2 fruit fly cellular contexts compared by ENCODE assay signal in the genomic region with DNA sequence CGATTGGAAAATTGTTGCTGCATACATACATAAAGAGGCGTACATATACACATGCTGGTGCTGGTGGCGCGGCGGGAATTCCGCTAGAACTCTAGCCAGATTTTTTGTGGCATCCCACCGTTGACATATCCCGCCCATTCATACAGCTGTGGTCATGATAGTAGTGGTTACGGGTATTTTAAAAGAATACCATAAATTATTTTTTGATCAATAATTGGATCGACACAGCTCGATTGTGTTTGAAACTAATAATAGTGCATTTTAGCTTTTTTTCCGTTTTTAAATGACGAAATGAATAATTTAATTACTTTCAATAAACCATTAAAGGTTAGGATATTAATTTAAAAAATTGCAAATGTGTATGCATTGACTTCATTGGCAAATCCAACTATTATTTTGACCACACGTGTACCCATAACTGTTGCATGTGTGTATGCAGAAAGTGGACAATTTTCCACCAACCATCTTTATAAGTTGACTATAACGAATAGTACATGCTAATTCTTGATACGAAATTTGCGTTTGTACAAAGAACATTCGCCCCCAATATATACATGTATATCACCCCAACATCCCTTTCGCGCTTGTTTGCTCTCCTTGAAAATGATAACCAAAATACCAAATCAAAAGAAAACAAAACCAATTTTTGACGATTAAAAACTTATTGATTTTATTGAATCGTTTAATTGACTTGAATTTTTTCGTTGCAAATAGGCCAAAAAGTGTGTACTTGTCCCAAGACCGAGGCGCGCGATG.
TF ChIP-seq lines count a peak whose summit lies in the region.

No protein-coding gene starts in this region.

TF ChIP-seq in whole organism, embryonic, 481 proteins besides CTCF, POLR2A, EP300 and RAD21 (continued from another document and continues in another):
- TF ChIP-seq CG3847 (GFP tag; IDR thresholded peaks at IDR 0.05; lab: Robert Waterston, UW) (peak; percentile 50), CG18262 (tag; optimal IDR thresholded peaks at IDR 0.05; lab: Kevin White, UChicago) (peak; percentile 86), CG6654 (GFP tag; optimal IDR thresholded peaks at IDR 0.05; lab: Kevin White, UChicago) (peak; percentile 33), Hey (tag; optimal IDR thresholded peaks at IDR 0.05; lab: Kevin White, UChicago) (no peak), Six4 (GFP tag; optimal IDR thresholded peaks at IDR 0.05; lab: Kevin White, UChicago) (peak; percentile 58), Mrtf (GFP tag; IDR thresholded peaks at IDR 0.05; lab: Robert Waterston, UW) (peak; percentile 57; the same call in 1 of the 3 replicates), toy (GFP tag; IDR thresholded peaks at IDR 0.05; lab: Robert Waterston, UW) (no peak), amos (GFP tag; IDR thresholded peaks at IDR 0.05; lab: Robert Waterston, UW; ENCODE audit: partially characterized antibody) (no peak), CG2678 (tag; optimal IDR thresholded peaks at IDR 0.05; lab: Kevin White, UChicago) (peak; percentile 84), Dbx (GFP tag; IDR thresholded peaks at IDR 0.05; lab: Robert Waterston, UW) (peak; percentile 73), MBD-R2 (GFP tag; IDR thresholded peaks at IDR 0.05; lab: Robert Waterston, UW) (peak; percentile 46; the same call in 1 of the 2 replicates), dati (GFP tag; IDR thresholded peaks at IDR 0.05; lab: Robert Waterston, UW) (peak; percentile 61), oc (tag; optimal IDR thresholded peaks at IDR 0.05; lab: Kevin White, UChicago) (peak; percentile 80), Camta (GFP tag; optimal IDR thresholded peaks at IDR 0.05; lab: Kevin White, UChicago) (peak; percentile 27), lola (GFP tag; optimal IDR thresholded peaks at IDR 0.05; lab: Kevin White, UChicago) (peak in 1 of 3 experiments; percentile 63), pan (optimal IDR thresholded peaks at IDR 0.05; lab: Kevin White, UChicago) (no peak), pan (GFP tag; optimal IDR thresholded peaks at IDR 0.05 in 1 of 2, IDR thresholded peaks at IDR 0.05 in 1 of 2) (peak in 1 of 2 experiments; percentile 91), CG4617 (GFP tag; optimal IDR thresholded peaks at IDR 0.05; lab: Kevin White, UChicago; ENCODE audit: borderline replicate concordance) (peak; percentile 52), sc (optimal IDR thresholded peaks at IDR 0.05; lab: Kevin White, UChicago) (no peak), sc (GFP tag; optimal IDR thresholded peaks at IDR 0.05; lab: Kevin White, UChicago) (peak; percentile 70), CG6854 (GFP tag; optimal IDR thresholded peaks at IDR 0.05; lab: Kevin White, UChicago) (peak; percentile 70), CG14441 (GFP tag; IDR thresholded peaks at IDR 0.05; lab: Robert Waterston, UW) (peak; percentile 81), CG10543 (GFP tag; optimal IDR thresholded peaks at IDR 0.05; lab: Kevin White, UChicago) (no peak), yki (optimal IDR thresholded peaks at IDR 0.05; lab: Kevin White, UChicago) (no peak), CG6272 (GFP tag; IDR thresholded peaks at IDR 0.05; lab: Robert Waterston, UW) (peak; percentile 26; the same call in 1 of the 2 replicates), tio (GFP tag; optimal IDR thresholded peaks at IDR 0.05; lab: Kevin White, UChicago) (peak; percentile 71), B-H2 (GFP tag; optimal IDR thresholded peaks at IDR 0.05; lab: Kevin White, UChicago) (no peak), phol (tag; optimal IDR thresholded peaks at IDR 0.05; lab: Kevin White, UChicago) (no peak), CG14710 (tag; optimal IDR thresholded peaks at IDR 0.05; lab: Kevin White, UChicago) (peak; percentile 73), CG30431 (GFP tag; optimal IDR thresholded peaks at IDR 0.05; lab: Kevin White, UChicago) (peak; percentile 48), CG31388 (GFP tag; optimal IDR thresholded peaks at IDR 0.05; lab: Kevin White, UChicago) (peak; percentile 32), CG9932 (GFP tag; IDR thresholded peaks at IDR 0.05; lab: Robert Waterston, UW) (peak; percentile 69), HmgZ (tag; optimal IDR thresholded peaks at IDR 0.05; lab: Kevin White, UChicago) (peak; percentile 63), chn (GFP tag; optimal IDR thresholded peaks at IDR 0.05; lab: Kevin White, UChicago) (peak; percentile 75), bigmax (GFP tag; optimal IDR thresholded peaks at IDR 0.05; lab: Kevin White, UChicago) (peak; percentile 28), Elba2 (GFP tag; optimal IDR thresholded peaks at IDR 0.05; lab: Kevin White, UChicago) (peak; percentile 62), bab2 (GFP tag; optimal IDR thresholded peaks at IDR 0.05; lab: Kevin White, UChicago) (peak; percentile 77), CG2202 (tag; optimal IDR thresholded peaks at IDR 0.05; lab: Kevin White, UChicago) (peak; percentile 48), run (tag; optimal IDR thresholded peaks at IDR 0.05; lab: Kevin White, UChicago) (peak; percentile 68), Bdp1 (GFP tag; optimal IDR thresholded peaks at IDR 0.05; lab: Kevin White, UChicago) (peak; percentile 64), crc (GFP tag; optimal IDR thresholded peaks at IDR 0.05; lab: Kevin White, UChicago) (no peak), Meics (GFP tag; optimal IDR thresholded peaks at IDR 0.05; lab: Kevin White, UChicago) (peak; percentile 84), sisA (GFP tag; IDR thresholded peaks at IDR 0.05; lab: Robert Waterston, UW) (peak; percentile 66), exex (tag; optimal IDR thresholded peaks at IDR 0.05; lab: Kevin White, UChicago) (peak; percentile 3), GATAe (GFP tag; conservative IDR thresholded peaks at IDR 0.05; lab: Robert Waterston, UW) (no peak), klu (GFP tag; IDR thresholded peaks at IDR 0.05; lab: Robert Waterston, UW) (peak; percentile 53; the same call in 1 of the 2 replicates), lmd (GFP tag; IDR thresholded peaks at IDR 0.05; lab: Robert Waterston, UW) (peak; percentile 76), CG16815 (GFP tag; optimal IDR thresholded peaks at IDR 0.05; lab: Kevin White, UChicago) (peak; percentile 40), CG34422 (GFP tag; IDR thresholded peaks at IDR 0.05; lab: Robert Waterston, UW) (peak; percentile 87), her (GFP tag; optimal IDR thresholded peaks at IDR 0.05; lab: Kevin White, UChicago) (peak; percentile 38), CG13287 (GFP tag; IDR thresholded peaks at IDR 0.05; lab: Robert Waterston, UW; ENCODE audit: partially characterized antibody) (no peak), PHDP (tag; optimal IDR thresholded peaks at IDR 0.05; lab: Kevin White, UChicago) (peak; percentile 82), CG2875 (GFP tag; optimal IDR thresholded peaks at IDR 0.05; lab: Kevin White, UChicago) (peak; percentile 73), Chrac-16 (GFP tag; optimal IDR thresholded peaks at IDR 0.05; lab: Kevin White, UChicago) (peak; percentile 73), CG18599 (GFP tag; optimal IDR thresholded peaks at IDR 0.05; lab: Kevin White, UChicago) (peak; percentile 81), CG33213 (GFP tag; optimal IDR thresholded peaks at IDR 0.05; lab: Kevin White, UChicago) (peak; percentile 63), CG13775 (GFP tag; optimal IDR thresholded peaks at IDR 0.05; lab: Kevin White, UChicago) (peak; percentile 75), CG14965 (GFP tag; optimal IDR thresholded peaks at IDR 0.05; lab: Kevin White, UChicago; ENCODE audit: borderline replicate concordance) (no peak), CG7556 (GFP tag; optimal IDR thresholded peaks at IDR 0.05; lab: Kevin White, UChicago) (peak; percentile 82), Hr51 (GFP tag; optimal IDR thresholded peaks at IDR 0.05; lab: Kevin White, UChicago) (peak; percentile 37 to 85)

TF ChIP-seq in whole organism, prepupa, 60 proteins besides CTCF, POLR2A, EP300 and RAD21 (continued from another document):
- TF ChIP-seq Ets96B (tag; optimal IDR thresholded peaks at IDR 0.05; lab: Kevin White, UChicago) (peak; percentile 79), dac (GFP tag; optimal IDR thresholded peaks at IDR 0.05; lab: Kevin White, UChicago) (peak; percentile 37), CG8319 (GFP tag; optimal IDR thresholded peaks at IDR 0.05; lab: Kevin White, UChicago) (peak; percentile 62), svp (GFP tag; lab: Kevin White, UChicago) (peak; percentile 91), CG32006 (GFP tag; optimal IDR thresholded peaks at IDR 0.05; lab: Kevin White, UChicago) (peak; percentile 85), ss (GFP tag; optimal IDR thresholded peaks at IDR 0.05; lab: Kevin White, UChicago) (peak; percentile 30 to 63), topi (GFP tag; optimal IDR thresholded peaks at IDR 0.05; lab: Kevin White, UChicago) (peak; percentile 87), CG11294 (GFP tag; IDR thresholded peaks at IDR 0.05; lab: Robert Waterston, UW) (peak; percentile 70), CG3919 (GFP tag; optimal IDR thresholded peaks at IDR 0.05; lab: Kevin White, UChicago) (peak; percentile 85), Sox102F (GFP tag; optimal IDR thresholded peaks at IDR 0.05; lab: Kevin White, UChicago) (peak; percentile 85), CG6163 (GFP tag; IDR thresholded peaks at IDR 0.05; lab: Robert Waterston, UW) (peak; percentile 88), cyc (GFP tag; optimal IDR thresholded peaks at IDR 0.05; lab: Kevin White, UChicago) (peak; percentile 76), CG6808 (GFP tag; optimal IDR thresholded peaks at IDR 0.05; lab: Kevin White, UChicago) (peak; percentile 63)
